Worm (Caenorhabditis elegans): ENCODE measurements around the gene idpa-2.

DNA sequence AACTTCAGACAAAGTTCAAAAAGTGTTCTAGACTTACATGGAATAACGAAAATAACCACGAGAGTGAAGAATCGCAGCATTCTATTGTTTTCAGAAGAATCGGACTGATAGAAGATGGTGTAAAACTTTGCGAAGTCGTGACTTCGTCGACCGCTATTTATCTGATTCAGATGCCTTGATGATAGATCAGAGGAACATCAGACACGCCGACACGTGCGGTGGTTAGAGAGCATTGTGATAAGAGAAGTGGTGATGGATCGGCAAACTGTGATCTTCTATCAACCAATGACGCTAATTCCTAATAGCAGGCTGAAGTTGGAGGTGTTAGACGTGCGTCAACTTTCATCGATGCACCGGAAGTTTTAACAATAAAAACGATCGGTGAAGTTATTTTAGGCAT, 25.7 kb upstream of the idpa-2 start:
- TF ChIP-seq rnt-1 (tag; optimal IDR thresholded peaks at IDR 0.05) (no peak), sox-4 (tag; optimal IDR thresholded peaks at IDR 0.05) (no peak), F13H6.1 (tag; optimal IDR thresholded peaks at IDR 0.05) (no peak), ceh-34 (tag; optimal IDR thresholded peaks at IDR 0.05) (no peak), lim-6 (tag; optimal IDR thresholded peaks at IDR 0.05) (no peak), ceh-14 (tag; optimal IDR thresholded peaks at IDR 0.05) (no peak), fkh-10 (GFP tag; optimal IDR thresholded peaks at IDR 0.05) (no peak), ama-1 (optimal IDR thresholded peaks at IDR 0.05) (no peak), unc-86 (tag; optimal IDR thresholded peaks at IDR 0.05) (no peak), fkh-6 (tag; optimal IDR thresholded peaks at IDR 0.05) (no peak)

All from whole organism, late embryonic.